Worm (Caenorhabditis elegans): ENCODE measurements around the gene srg-16.

DNA sequence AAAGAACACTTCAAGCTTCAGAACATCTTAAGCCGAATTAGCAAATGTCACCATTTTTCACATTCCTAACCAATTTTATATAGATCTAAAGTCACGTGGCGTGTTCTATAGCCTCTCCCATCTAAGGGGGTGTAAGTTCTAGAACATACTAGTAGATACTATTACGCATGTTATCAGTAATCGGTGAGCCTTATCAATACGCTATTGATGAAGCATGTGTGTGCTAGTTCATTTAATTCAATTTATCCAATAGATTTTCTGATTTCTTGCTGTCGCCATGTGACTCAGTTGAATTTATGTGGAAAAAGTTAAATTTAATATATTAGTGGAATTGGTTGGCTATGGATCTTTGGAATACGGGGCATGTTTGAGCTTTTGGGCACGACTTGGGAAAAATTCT, 39.6 kb downstream of the srg-16 start:
- TF ChIP-seq hpl-2 (GFP tag; optimal IDR thresholded peaks at IDR 0.05) (no peak), pag-3 (tag; optimal IDR thresholded peaks at IDR 0.05; ENCODE audit: borderline replicate concordance, insufficient read depth) (no peak), unc-30 (tag; optimal IDR thresholded peaks at IDR 0.05) (no peak)
